Worm (Caenorhabditis elegans) whole organism, L2 larva: ENCODE data around the gene rpl-18.

Experiments used
- C34F6.9 ChIP-seq: fragments of 150-350 bp; optimal IDR thresholded peaks from 2 replicates; lab custom pipeline; 2014; ENCODE audit warnings: missing biosample characterization, missing genetic modification characterization
- F13H6.1 ChIP-seq: sonication (generic microtip); optimal IDR thresholded peaks from 2 replicates; lab custom pipeline; 2016; ENCODE audit warnings: missing genetic modification characterization, missing compliant biosample characterization
- R02D3.7 ChIP-seq: fragments of 150-350 bp; optimal IDR thresholded peaks from 2 replicates; lab custom pipeline; 2014; ENCODE audit warnings: missing biosample characterization, missing genetic modification characterization
- Y55F3AM.14 ChIP-seq: fragments of 200-800 bp; sonication (Bioruptor generic); optimal IDR thresholded peaks from 2 replicates; lab custom pipeline; 2018; ENCODE audit warnings: mild to moderate bottlenecking, missing genetic modification characterization, missing compliant biosample characterization
- ZK546.5 ChIP-seq: sonication (generic microtip); optimal IDR thresholded peaks from 2 replicates; lab custom pipeline; 2017; ENCODE audit warnings: missing biosample characterization, missing genetic modification characterization
- alr-1 ChIP-seq: fragments of 150-350 bp; optimal IDR thresholded peaks from 2 replicates; lab custom pipeline; 2014; ENCODE audit warnings: missing biosample characterization, missing genetic modification characterization
- aly-2 ChIP-seq: fragments of 150-350 bp; optimal IDR thresholded peaks from 2 replicates; lab custom pipeline; 2014; ENCODE audit warnings: missing biosample characterization, missing genetic modification characterization
- ama-1 ChIP-seq: fragments of 150-350 bp; optimal IDR thresholded peaks from 2 replicates; lab custom pipeline; 2018; ENCODE audit warnings: inconsistent platforms
- blmp-1 ChIP-seq: sonication (generic microtip); optimal IDR thresholded peaks from 2 replicates; lab custom pipeline; 2017; ENCODE audit warnings: missing genetic modification characterization, mild to moderate bottlenecking, missing compliant biosample characterization, antibody characterized with exemption, moderate library complexity; ENCODE audit not compliant: insufficient read depth
- crh-2 ChIP-seq: sonication (generic microtip); optimal IDR thresholded peaks from 2 replicates; lab custom pipeline; 2017; ENCODE audit warnings: missing biosample characterization, missing genetic modification characterization
- egl-27 ChIP-seq: sonication (generic microtip); optimal IDR thresholded peaks from 3 replicates; lab custom pipeline; 2017; ENCODE audit warnings: missing biosample characterization, missing genetic modification reagents, missing genetic modification characterization
- elt-1 ChIP-seq: fragments of 150-350 bp; optimal IDR thresholded peaks from 2 replicates; lab custom pipeline; 2014; ENCODE audit warnings: missing biosample characterization, missing genetic modification characterization
- elt-3 ChIP-seq: sonication (generic microtip); optimal IDR thresholded peaks from 2 replicates; lab custom pipeline; 2017; ENCODE audit warnings: missing biosample characterization, missing genetic modification characterization
- fos-1 ChIP-seq: fragments of 150-350 bp; optimal IDR thresholded peaks from 2 replicates; lab custom pipeline; 2014; ENCODE audit warnings: missing biosample characterization, missing genetic modification characterization
- gmeb-1 ChIP-seq: fragments of 150-350 bp; optimal IDR thresholded peaks from 2 replicates; lab custom pipeline; 2014; ENCODE audit warnings: missing biosample characterization, missing genetic modification characterization
- lin-11 ChIP-seq: fragments of 150-350 bp; sonication (generic microtip); optimal IDR thresholded peaks from 2 replicates; lab custom pipeline; 2014; ENCODE audit warnings: missing biosample characterization, missing genetic modification characterization, inconsistent platforms, mixed read lengths
- lin-13 ChIP-seq: fragments of 150-350 bp; optimal IDR thresholded peaks from 2 replicates; lab custom pipeline; 2014; ENCODE audit warnings: missing biosample characterization, missing genetic modification reagents, missing genetic modification characterization
- lin-39 ChIP-seq: fragments of 150-350 bp; optimal IDR thresholded peaks from 2 replicates; lab custom pipeline; 2014; ENCODE audit warnings: missing biosample characterization, missing genetic modification reagents, missing genetic modification characterization
- lsy-2 ChIP-seq, 2 experiments: fragments of 150-350 bp in 1 of 2; sonication (generic microtip) in 1 of 2; optimal IDR thresholded peaks; 2 replicates each; lab custom pipeline; 2014 to 2017; ENCODE audit warnings: missing biosample characterization in 2 of 2, missing genetic modification characterization in 2 of 2
- mab-5 ChIP-seq: fragments of 150-350 bp; optimal IDR thresholded peaks from 2 replicates; lab custom pipeline; 2014; ENCODE audit warnings: missing biosample characterization, missing genetic modification characterization
- mbf-1 ChIP-seq: sonication (generic microtip); optimal IDR thresholded peaks from 2 replicates; lab custom pipeline; 2017; ENCODE audit warnings: missing biosample characterization, missing genetic modification characterization
- nhr-10 ChIP-seq: sonication (generic microtip); optimal IDR thresholded peaks from 2 replicates; lab custom pipeline; 2017; ENCODE audit warnings: missing biosample characterization, missing genetic modification characterization
- nhr-11 ChIP-seq: fragments of 150-350 bp; optimal IDR thresholded peaks from 2 replicates; lab custom pipeline; 2014; ENCODE audit warnings: missing biosample characterization, missing genetic modification characterization
- nhr-12 ChIP-seq: fragments of 150-350 bp; optimal IDR thresholded peaks from 2 replicates; lab custom pipeline; 2014; ENCODE audit warnings: missing biosample characterization, missing genetic modification characterization
- nhr-129 ChIP-seq: fragments of 150-350 bp; optimal IDR thresholded peaks from 2 replicates; lab custom pipeline; 2014; ENCODE audit warnings: missing biosample characterization, missing genetic modification characterization
- nhr-21 ChIP-seq: fragments of 150-350 bp; optimal IDR thresholded peaks from 2 replicates; lab custom pipeline; 2014; ENCODE audit warnings: missing biosample characterization, missing genetic modification characterization
- nhr-23 ChIP-seq: fragments of 150-350 bp; optimal IDR thresholded peaks from 2 replicates; lab custom pipeline; 2014; ENCODE audit warnings: missing biosample characterization, missing genetic modification reagents, missing genetic modification characterization
- nhr-237 ChIP-seq: fragments of 150-350 bp; optimal IDR thresholded peaks from 2 replicates; lab custom pipeline; 2014; ENCODE audit warnings: missing biosample characterization, missing genetic modification characterization
- nhr-25 ChIP-seq: fragments of 150-350 bp; sonication (generic microtip); optimal IDR thresholded peaks from 3 replicates; lab custom pipeline; 2014; ENCODE audit warnings: missing biosample characterization, missing genetic modification characterization
- nhr-6 ChIP-seq: fragments of 150-350 bp; optimal IDR thresholded peaks from 2 replicates; lab custom pipeline; 2014; ENCODE audit warnings: missing biosample characterization, missing genetic modification characterization
- nhr-77 ChIP-seq: fragments of 150-350 bp; optimal IDR thresholded peaks from 2 replicates; lab custom pipeline; 2014; ENCODE audit warnings: missing biosample characterization, missing genetic modification characterization
- peb-1 ChIP-seq: fragments of 150-350 bp; optimal IDR thresholded peaks from 2 replicates; lab custom pipeline; 2014; ENCODE audit warnings: missing biosample characterization, missing genetic modification characterization
- skn-1 ChIP-seq: sonication (generic microtip); optimal IDR thresholded peaks from 2 replicates; lab custom pipeline; 2017; ENCODE audit warnings: missing biosample characterization, missing genetic modification characterization
- sma-9 ChIP-seq, 2 experiments: fragments of 150-350 bp in 1 of 2; sonication (generic microtip) in 1 of 2; optimal IDR thresholded peaks; 2 replicates each; lab custom pipeline; 2014 to 2016; ENCODE audit warnings: missing genetic modification characterization in 2 of 2, mild to moderate bottlenecking in 1 of 2, missing biosample characterization in 1 of 2, missing compliant biosample characterization in 1 of 2, missing genetic modification reagents in 1 of 2, moderate library complexity in 1 of 2
- unc-55 ChIP-seq: fragments of 150-350 bp; sonication (generic microtip); optimal IDR thresholded peaks from 3 replicates; lab custom pipeline; 2014; ENCODE audit warnings: missing biosample characterization, missing genetic modification reagents, missing genetic modification characterization
- unc-62 ChIP-seq: fragments of 150-350 bp; optimal IDR thresholded peaks from 2 replicates; lab custom pipeline; 2014; ENCODE audit warnings: missing biosample characterization, missing genetic modification reagents, missing genetic modification characterization
- ztf-1 ChIP-seq: fragments of 200-800 bp; sonication (Bioruptor generic); conservative IDR thresholded peaks from 2 replicates; pipeline ENCODE4 v1.3.6; 2022; ENCODE audit warnings: missing genetic modification characterization, missing compliant biosample characterization
- ztf-4 ChIP-seq: fragments of 150-350 bp; optimal IDR thresholded peaks from 2 replicates; lab custom pipeline; 2014; ENCODE audit warnings: missing biosample characterization, missing genetic modification characterization

Gene rpl-18

ce11 chrIV:13783237-13784012 lies 5.8 kb downstream of the rpl-18 start, which contains the start of gene iscu-1:
Gene iscu-1, plus strand, starts transcription at chrIV:13783962.
- peak in 1 of 2 experiments; percentile 76 for TF ChIP-seq lsy-2 (tag; optimal IDR thresholded peaks at IDR 0.05; lab: Kevin White, UChicago)
- TF ChIP-seq nhr-129: peak; percentile 77
- TF ChIP-seq unc-55 (GFP tag; lab: Kevin White, UChicago): peak; percentile 62
- peak; percentile 52 for TF ChIP-seq C34F6.9 (tag; lab: Kevin White, UChicago)
- TF ChIP-seq lin-13 (GFP tag; lab: Kevin White, UChicago): no peak
- TF ChIP-seq crh-2 (tag; lab: Kevin White, UChicago): peak; percentile 33
- no peak for TF ChIP-seq nhr-10 (tag; lab: Kevin White, UChicago)
- TF ChIP-seq gmeb-1 (tag; lab: Kevin White, UChicago): peak; percentile 12
- TF ChIP-seq ztf-1 (GFP tag; lab: Robert Waterston, UW): no peak
- TF ChIP-seq F13H6.1 (tag; lab: Kevin White, UChicago): peak; percentile 2
- TF ChIP-seq elt-3 (tag; lab: Kevin White, UChicago): no peak
- TF ChIP-seq nhr-12 (tag; lab: Kevin White, UChicago): no peak
- TF ChIP-seq nhr-11 (tag; lab: Kevin White, UChicago): no peak
- no peak for TF ChIP-seq elt-1 (tag; lab: Kevin White, UChicago)

ce11 chrIV:13784774-13785173 lies 7.1 kb downstream of the rpl-18 start:
- peak; percentile 44 for TF ChIP-seq nhr-129
- no peak for TF ChIP-seq blmp-1
- peak; percentile 17 for TF ChIP-seq ama-1 (lab: Kevin White, UChicago)

ce11 chrIV:13785545-13785944 lies 7.9 kb downstream of the rpl-18 start, which contains the start of gene lact-9:
Gene lact-9, minus strand, starts transcription at chrIV:13785645.
- no peak for TF ChIP-seq mbf-1
- TF ChIP-seq nhr-77: no peak
- no peak for TF ChIP-seq elt-1 (tag; lab: Kevin White, UChicago)
- no peak for TF ChIP-seq nhr-25 (tag; lab: Kevin White, UChicago)
- no peak for TF ChIP-seq fos-1 (tag; lab: Kevin White, UChicago)
- no peak for TF ChIP-seq nhr-6
- no peak for TF ChIP-seq lin-39
- TF ChIP-seq crh-2 (tag; lab: Kevin White, UChicago): no peak
- TF ChIP-seq nhr-12 (tag; lab: Kevin White, UChicago): no peak
- no peak for TF ChIP-seq nhr-23 (tag; lab: Kevin White, UChicago)
- no peak for TF ChIP-seq Y55F3AM.14 (GFP tag; lab: Kevin White, UChicago)
- TF ChIP-seq nhr-21: no peak
- TF ChIP-seq alr-1 (tag; lab: Kevin White, UChicago): no peak
- TF ChIP-seq nhr-237 (tag; lab: Kevin White, UChicago): no peak
- TF ChIP-seq unc-55 (GFP tag; lab: Kevin White, UChicago): no peak
- no peak for TF ChIP-seq mab-5 (tag; lab: Kevin White, UChicago)

ce11 chrIV:13786690-13787089 lies 9.0 kb downstream of the rpl-18 start, which contains the start of gene icap-1:
Gene icap-1, minus strand, starts transcription at chrIV:13786961.
- TF ChIP-seq lin-39: no peak
- TF ChIP-seq peb-1 (tag; lab: Kevin White, UChicago): no peak
- peak; percentile 10 for TF ChIP-seq unc-55 (GFP tag; lab: Kevin White, UChicago)
- TF ChIP-seq fos-1 (tag; lab: Kevin White, UChicago): peak; percentile 58
- TF ChIP-seq nhr-11 (tag; lab: Kevin White, UChicago): no peak
- no peak for TF ChIP-seq ama-1 (lab: Kevin White, UChicago)
- TF ChIP-seq sma-9 (GFP tag; optimal IDR thresholded peaks at IDR 0.05; lab: Kevin White, UChicago): no peak
- no peak for TF ChIP-seq sma-9 (tag; optimal IDR thresholded peaks at IDR 0.05; lab: Kevin White, UChicago)
- TF ChIP-seq ztf-4: no peak
- TF ChIP-seq crh-2 (tag; lab: Kevin White, UChicago): peak; percentile 22
- TF ChIP-seq unc-62: no peak
- TF ChIP-seq aly-2 (tag; lab: Kevin White, UChicago): no peak
- no peak for TF ChIP-seq nhr-12 (tag; lab: Kevin White, UChicago)
- TF ChIP-seq F13H6.1 (tag; lab: Kevin White, UChicago): no peak
- TF ChIP-seq lin-11 (tag; lab: Kevin White, UChicago): no peak
- no peak for TF ChIP-seq mab-5 (tag; lab: Kevin White, UChicago)
- TF ChIP-seq nhr-77: no peak
- TF ChIP-seq R02D3.7 (tag; lab: Kevin White, UChicago): no peak
- TF ChIP-seq ZK546.5 (tag; lab: Kevin White, UChicago): no peak
- no peak for TF ChIP-seq skn-1 (tag; lab: Kevin White, UChicago)
- TF ChIP-seq egl-27 (tag; lab: Kevin White, UChicago): no peak
- no peak for TF ChIP-seq elt-3 (tag; lab: Kevin White, UChicago)
- no peak for TF ChIP-seq nhr-6
